Worm (Caenorhabditis elegans) whole organism, late embryonic: ENCODE results near the gene ZC487.2.

ENCODE experiments used
- C38D4.7 ChIP-seq: fragments of 200-800 bp; sonication (Bioruptor generic); optimal IDR thresholded peaks from 2 replicates; lab custom pipeline; 2018; ENCODE audit warnings: mild to moderate bottlenecking, missing genetic modification characterization, moderate library complexity, missing compliant biosample characterization
- F13H6.1 ChIP-seq: sonication (generic microtip); optimal IDR thresholded peaks from 2 replicates; lab custom pipeline; 2016; ENCODE audit warnings: missing genetic modification characterization, missing compliant biosample characterization
- T23F11.4 ChIP-seq: fragments of 200-800 bp; sonication (Bioruptor generic); optimal IDR thresholded peaks from 2 replicates; lab custom pipeline; 2018; ENCODE audit warnings: mild to moderate bottlenecking, missing genetic modification characterization, missing compliant biosample characterization
- ahr-1 ChIP-seq: sonication (generic microtip); optimal IDR thresholded peaks from 2 replicates; lab custom pipeline; 2016; ENCODE audit warnings: missing genetic modification characterization, missing compliant biosample characterization
- ama-1 ChIP-seq: fragments of 150-350 bp; optimal IDR thresholded peaks from 2 replicates; lab custom pipeline; 2014
- ceh-14 ChIP-seq: sonication (generic microtip); optimal IDR thresholded peaks from 2 replicates; lab custom pipeline; 2016; ENCODE audit warnings: missing genotype, missing genetic modification characterization, missing compliant biosample characterization
- ceh-22 ChIP-seq: sonication (generic microtip); optimal IDR thresholded peaks from 2 replicates; lab custom pipeline; 2017; ENCODE audit warnings: missing biosample characterization, missing genetic modification characterization
- ceh-30 ChIP-seq: fragments of 150-350 bp; optimal IDR thresholded peaks from 2 replicates; lab custom pipeline; 2014; ENCODE audit warnings: missing biosample characterization, missing genetic modification characterization
- ceh-34 ChIP-seq: sonication (generic microtip); optimal IDR thresholded peaks from 2 replicates; lab custom pipeline; 2016; ENCODE audit warnings: mild to moderate bottlenecking, missing genetic modification characterization, missing compliant biosample characterization
- ceh-6 ChIP-seq: fragments of 200-800 bp; sonication (Bioruptor generic); optimal IDR thresholded peaks from 2 replicates; lab custom pipeline; 2018; ENCODE audit warnings: mild to moderate bottlenecking, missing genetic modification characterization, missing compliant biosample characterization
- che-1 ChIP-seq: sonication (generic microtip); optimal IDR thresholded peaks from 2 replicates; lab custom pipeline; 2016; ENCODE audit warnings: mild to moderate bottlenecking, missing genetic modification characterization, missing compliant biosample characterization
- elt-2 ChIP-seq: sonication (generic microtip); optimal IDR thresholded peaks from 2 replicates; lab custom pipeline; 2016; ENCODE audit warnings: missing genetic modification reagents, missing genetic modification characterization, missing compliant biosample characterization
- elt-4 ChIP-seq: sonication (generic microtip); optimal IDR thresholded peaks from 2 replicates; lab custom pipeline; 2016; ENCODE audit warnings: missing genetic modification characterization, missing compliant biosample characterization
- fax-1 ChIP-seq: sonication (generic microtip); optimal IDR thresholded peaks from 2 replicates; lab custom pipeline; 2016; ENCODE audit warnings: missing genotype, missing genetic modification characterization, missing compliant biosample characterization
- fkh-10 ChIP-seq: fragments of 150-350 bp; optimal IDR thresholded peaks from 2 replicates; lab custom pipeline; 2014; ENCODE audit warnings: missing biosample characterization, missing genetic modification reagents, missing genetic modification characterization
- fkh-6 ChIP-seq: sonication (generic microtip); optimal IDR thresholded peaks from 2 replicates; lab custom pipeline; 2016; ENCODE audit warnings: missing genetic modification characterization, missing compliant biosample characterization
- hlh-6 ChIP-seq: sonication (generic microtip); optimal IDR thresholded peaks from 2 replicates; lab custom pipeline; 2016; ENCODE audit warnings: missing genotype, missing genetic modification characterization, missing compliant biosample characterization
- hlh-8 ChIP-seq: sonication (generic microtip); optimal IDR thresholded peaks from 2 replicates; lab custom pipeline; 2016; ENCODE audit warnings: missing genotype, missing genetic modification characterization, missing compliant biosample characterization
- madf-2 ChIP-seq: sonication (generic microtip); optimal IDR thresholded peaks from 2 replicates; lab custom pipeline; 2017; ENCODE audit warnings: missing genetic modification characterization, missing compliant biosample characterization
- mec-3 ChIP-seq: sonication (generic microtip); optimal IDR thresholded peaks from 2 replicates; lab custom pipeline; 2016; ENCODE audit warnings: borderline replicate concordance, missing genetic modification characterization, missing compliant biosample characterization
- nhr-11 ChIP-seq: fragments of 150-350 bp; optimal IDR thresholded peaks from 2 replicates; lab custom pipeline; 2014; ENCODE audit warnings: missing biosample characterization, missing genetic modification characterization
- pag-3 ChIP-seq: sonication (generic microtip); optimal IDR thresholded peaks from 2 replicates; lab custom pipeline; 2016; ENCODE audit warnings: missing compliant biosample characterization, missing genetic modification characterization, borderline replicate concordance
- pax-1 ChIP-seq: fragments of 150-350 bp; optimal IDR thresholded peaks from 2 replicates; lab custom pipeline; 2014; ENCODE audit warnings: missing biosample characterization, missing genetic modification characterization
- pha-4 ChIP-seq: fragments of 150-350 bp; optimal IDR thresholded peaks from 2 replicates; lab custom pipeline; 2018; ENCODE audit warnings: missing biosample characterization, missing genetic modification reagents, missing genetic modification characterization
- pros-1 ChIP-seq: fragments of 150-350 bp; optimal IDR thresholded peaks from 2 replicates; lab custom pipeline; 2014; ENCODE audit warnings: missing biosample characterization, missing genetic modification reagents, missing genetic modification characterization
- ref-2 ChIP-seq: sonication (generic microtip); optimal IDR thresholded peaks from 2 replicates; lab custom pipeline; 2016; ENCODE audit warnings: missing genetic modification characterization, missing compliant biosample characterization
- rnt-1 ChIP-seq: sonication (generic microtip); optimal IDR thresholded peaks from 2 replicates; lab custom pipeline; 2016; ENCODE audit warnings: missing genetic modification characterization, missing compliant biosample characterization
- sdc-2 ChIP-seq: sonication (generic microtip); optimal IDR thresholded peaks from 2 replicates; lab custom pipeline; 2016; ENCODE audit warnings: missing genotype, missing genetic modification characterization, missing compliant biosample characterization
- syd-9 ChIP-seq: sonication (generic microtip); optimal IDR thresholded peaks from 2 replicates; lab custom pipeline; 2016; ENCODE audit warnings: mild to moderate bottlenecking, missing genetic modification characterization, moderate library complexity, missing compliant biosample characterization
- unc-42 ChIP-seq: sonication (generic microtip); optimal IDR thresholded peaks from 2 replicates; lab custom pipeline; 2016; ENCODE audit warnings: missing genotype, missing genetic modification characterization, missing compliant biosample characterization
- unc-86 ChIP-seq: sonication (generic microtip); optimal IDR thresholded peaks from 2 replicates; lab custom pipeline; 2016; ENCODE audit warnings: missing genetic modification characterization, missing compliant biosample characterization
- ztf-16 ChIP-seq: sonication (generic microtip); optimal IDR thresholded peaks from 2 replicates; lab custom pipeline; 2017; ENCODE audit warnings: missing genetic modification characterization, missing compliant biosample characterization

The ZC487.2 gene

DNA sequence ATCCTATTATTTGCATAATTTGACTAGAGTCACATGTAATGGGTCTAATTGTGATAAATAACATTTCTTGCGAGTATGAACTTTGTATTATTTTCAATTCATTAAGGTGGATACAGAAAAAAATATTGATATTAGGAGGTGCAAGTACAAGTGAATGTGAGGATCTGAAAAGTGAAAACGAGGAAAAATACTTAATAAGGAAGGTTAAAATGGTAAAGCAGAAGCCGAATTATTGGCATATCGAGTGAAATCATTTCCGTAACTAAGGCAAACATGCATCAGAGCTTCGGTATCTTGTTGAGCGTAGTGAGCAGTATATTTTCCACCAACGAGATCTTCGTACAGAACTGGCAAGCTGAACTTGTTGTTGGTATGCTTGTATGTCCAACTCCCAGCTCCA lies 17.8 kb downstream of the ZC487.2 start:
- TF ChIP-seq mec-3 (tag; lab: Kevin White, UChicago) = no peak
- no peak for TF ChIP-seq nhr-11 (tag; lab: Kevin White, UChicago)
- no peak for TF ChIP-seq ceh-14 (tag; lab: Kevin White, UChicago)
- TF ChIP-seq unc-42 (tag; lab: Kevin White, UChicago) = no peak
- TF ChIP-seq elt-2 (tag; lab: Kevin White, UChicago) = no peak
- no peak for TF ChIP-seq pag-3 (tag; lab: Kevin White, UChicago)
- no peak for TF ChIP-seq F13H6.1 (tag; lab: Kevin White, UChicago)
- TF ChIP-seq ztf-16 (tag; lab: Kevin White, UChicago) = no peak
- TF ChIP-seq madf-2 (tag; lab: Kevin White, UChicago) = no peak
- TF ChIP-seq ama-1 = no peak
- TF ChIP-seq ceh-34 (tag; lab: Kevin White, UChicago) = no peak

DNA sequence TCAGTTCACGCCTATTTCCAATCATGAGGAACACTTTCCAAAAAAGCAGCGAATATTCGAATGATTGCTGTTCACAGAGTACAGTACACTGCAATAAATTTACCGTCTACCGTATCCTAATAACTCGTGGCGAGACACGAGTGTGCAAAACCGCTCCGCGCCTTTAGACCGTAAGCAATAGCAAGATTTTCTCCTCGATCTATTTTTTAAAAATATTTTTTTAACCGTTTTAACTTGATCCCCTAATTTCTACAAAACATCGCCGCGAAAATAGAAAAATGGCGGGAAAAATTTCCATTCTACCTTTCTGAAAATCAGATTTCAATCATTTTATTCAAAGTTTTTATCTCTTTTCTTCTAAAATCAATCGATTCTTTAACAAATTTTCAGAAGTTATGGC lies 19.6 kb downstream of the ZC487.2 start, which contains the start of gene era-1:
era-1 (plus strand) TSS at position 366 of the 400 bp plus-strand sequence.
- TF ChIP-seq syd-9 (tag; lab: Kevin White, UChicago) (no peak), fkh-6 (tag; lab: Kevin White, UChicago) (no peak), unc-86 (no peak)

DNA sequence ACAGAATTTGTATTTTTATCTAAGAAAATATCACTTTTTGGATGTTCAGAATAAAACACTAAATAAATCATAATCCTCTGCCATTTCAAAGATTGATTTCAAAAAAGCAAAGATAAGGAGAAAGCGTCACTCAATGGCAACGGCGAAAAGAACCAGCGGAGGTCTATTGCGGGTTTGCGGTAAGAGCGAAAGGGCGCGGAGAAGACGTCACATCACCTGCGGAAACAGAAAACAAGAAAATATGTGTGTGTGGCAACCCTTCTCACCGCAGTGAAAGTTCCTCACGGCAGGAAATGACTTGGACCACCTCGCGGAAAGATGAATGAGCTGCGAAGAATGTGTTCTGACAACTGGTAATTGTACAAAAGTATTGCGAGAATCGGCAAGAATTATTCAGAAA lies 22.4 kb downstream of the ZC487.2 start:
- TF ChIP-seq fkh-10 = no peak
- TF ChIP-seq ceh-34 (tag; lab: Kevin White, UChicago) = no peak
- TF ChIP-seq pha-4 (tag; lab: Kevin White, UChicago) = no peak
- TF ChIP-seq ceh-6 = no peak
- TF ChIP-seq madf-2 (tag; lab: Kevin White, UChicago) = no peak
- TF ChIP-seq elt-2 (tag; lab: Kevin White, UChicago) = no peak
- TF ChIP-seq T23F11.4 (GFP tag; lab: Kevin White, UChicago) = no peak
- TF ChIP-seq hlh-8 (tag; lab: Kevin White, UChicago) = no peak
- TF ChIP-seq ref-2 (tag; lab: Kevin White, UChicago) = no peak
- no peak for TF ChIP-seq che-1
- TF ChIP-seq C38D4.7 = no peak
- TF ChIP-seq elt-4 (tag; lab: Kevin White, UChicago) = no peak
- no peak for TF ChIP-seq pax-1
- TF ChIP-seq hlh-6 = no peak

DNA sequence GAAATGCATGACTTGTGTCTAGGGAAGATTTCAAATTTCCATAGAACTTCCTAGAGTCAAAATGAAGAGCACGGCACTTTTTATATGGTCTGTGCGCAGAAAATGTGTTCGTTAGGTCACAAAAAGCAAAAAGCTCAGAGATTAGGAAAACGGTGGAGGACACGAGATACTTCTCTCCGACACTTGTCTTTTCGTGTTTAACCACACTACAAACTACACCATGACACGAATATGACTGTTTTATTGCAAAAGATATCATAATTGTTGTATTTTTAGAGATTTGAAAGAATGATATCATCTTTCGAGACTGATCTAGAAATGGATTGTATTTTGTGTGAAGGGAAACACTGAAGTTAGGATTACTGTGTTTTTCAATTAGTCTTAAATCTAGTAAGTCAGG lies 23.3 kb downstream of the ZC487.2 start:
- TF ChIP-seq ceh-30 (tag; lab: Kevin White, UChicago) (no peak), ahr-1 (no peak)

DNA sequence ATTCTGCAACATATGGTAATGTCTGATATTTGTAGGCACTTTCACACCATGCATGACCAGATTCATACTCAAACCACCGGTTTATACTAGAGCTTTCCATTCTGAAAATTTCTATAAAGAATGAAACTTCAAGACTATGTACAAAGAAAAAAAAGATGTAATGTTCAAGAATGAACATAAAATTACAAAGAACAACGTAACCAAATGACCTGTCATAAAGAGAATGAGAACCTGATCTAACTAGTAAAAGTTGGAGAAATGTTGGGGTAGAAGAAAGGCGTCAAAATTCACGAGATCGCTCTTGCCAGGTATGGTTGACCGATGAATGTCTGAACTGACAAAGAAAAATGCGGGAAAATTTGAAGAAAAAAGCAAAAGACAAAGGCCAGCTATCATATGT lies 24.7 kb downstream of the ZC487.2 start, which contains the start of gene W02F12.2:
W02F12.2 (minus strand) TSS at position 101 of the 400 bp plus-strand sequence.
- TF ChIP-seq ceh-14 (tag; lab: Kevin White, UChicago) = no peak
- no peak for TF ChIP-seq fax-1 (tag; lab: Kevin White, UChicago)
- TF ChIP-seq pax-1 = no peak
- TF ChIP-seq rnt-1 (tag; lab: Kevin White, UChicago) = no peak
- TF ChIP-seq, all 69 proteins: peak for 0

DNA sequence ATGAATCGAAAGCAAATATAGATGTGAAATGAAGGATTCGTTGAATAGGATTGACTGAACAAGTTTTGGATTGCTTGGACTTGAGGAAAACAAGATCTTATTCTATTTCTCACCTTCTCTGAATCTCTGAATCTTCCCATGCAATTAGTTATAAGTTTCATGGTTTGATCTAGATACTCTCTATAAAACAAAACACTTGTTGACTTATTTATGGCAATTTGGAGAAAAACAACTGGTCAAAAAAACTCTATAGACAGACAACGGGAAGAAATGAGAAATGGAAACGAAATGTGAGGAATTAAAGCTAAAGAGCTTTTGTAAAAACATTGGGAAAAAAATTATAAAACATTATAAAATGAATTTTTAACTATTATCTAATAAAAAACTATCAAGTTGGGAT lies 27.6 kb downstream of the ZC487.2 start, which contains the start of gene W02F12.8:
W02F12.8 (minus strand) TSS at position 101 of the 400 bp plus-strand sequence.
- TF ChIP-seq pros-1 (tag; lab: Kevin White, UChicago) (no peak), sdc-2 (tag; lab: Kevin White, UChicago) (no peak), ceh-22 (tag; lab: Kevin White, UChicago) (no peak)
